Fruit fly (Drosophila melanogaster) whole organism, prepupa: Measurements from ENCODE around the gene snRNP-U1-C.

Experiments used
- CG11902 ChIP-seq: fragments of 200-800 bp; sonication (Bioruptor generic); optimal IDR thresholded peaks from 3 replicates; lab custom pipeline; 2016; ENCODE audit warnings: missing biosample characterization, missing genetic modification characterization
- CG3032 ChIP-seq: fragments of 200-800 bp; optimal IDR thresholded peaks from 2 replicates; lab custom pipeline; 2019; ENCODE audit warnings: missing biosample characterization, mild to moderate bottlenecking, missing genetic modification characterization, moderate library complexity
- CG32006 ChIP-seq: fragments of 200-800 bp; sonication (Bioruptor generic); optimal IDR thresholded peaks from 3 replicates; lab custom pipeline; 2017; ENCODE audit warnings: missing biosample characterization, mild to moderate bottlenecking, missing genetic modification characterization
- CG8319 ChIP-seq: fragments of 200-800 bp; sonication (Bioruptor generic); optimal IDR thresholded peaks from 3 replicates; lab custom pipeline; 2016; ENCODE audit warnings: missing biosample characterization, missing genetic modification characterization
- OdsH ChIP-seq: fragments of 200-800 bp; sonication (Bioruptor generic); optimal IDR thresholded peaks from 3 replicates; lab custom pipeline; 2016; ENCODE audit warnings: missing biosample characterization, missing genetic modification characterization
- pdm3 ChIP-seq: fragments of 200-800 bp; sonication (Bioruptor generic); optimal IDR thresholded peaks from 3 replicates; lab custom pipeline; 2016; ENCODE audit warnings: missing biosample characterization, missing genetic modification characterization

DNA sequence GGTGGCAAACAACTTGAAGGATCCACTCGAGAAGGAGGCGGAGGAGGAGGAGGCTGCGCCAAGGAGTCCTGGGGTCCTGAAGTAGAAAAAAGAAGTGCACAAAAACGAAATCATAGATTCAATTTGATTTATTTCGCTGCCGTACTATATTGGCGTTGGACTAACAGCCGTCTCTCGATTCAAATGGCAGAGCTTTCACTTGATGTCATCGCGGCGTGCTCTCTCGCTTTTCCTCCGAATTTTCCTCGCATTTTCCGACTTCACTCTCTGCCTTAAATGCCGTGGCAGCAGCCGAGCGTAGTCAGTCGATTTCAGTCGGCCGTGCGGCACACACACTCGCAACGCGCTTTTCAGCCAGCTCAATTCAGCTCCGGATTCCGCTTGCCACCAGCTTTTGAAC, 33.6 kb downstream of the snRNP-U1-C start, which contains the start of gene CG43732:
- no peak for TF ChIP-seq OdsH (GFP tag; lab: Kevin White, UChicago)
- TF ChIP-seq CG8319: no peak
- no peak for TF ChIP-seq pdm3 (GFP tag; lab: Kevin White, UChicago)
- no peak for TF ChIP-seq CG32006 (GFP tag; lab: Kevin White, UChicago)
- no peak for TF ChIP-seq CG3032 (tag; lab: Kevin White, UChicago)
- TF ChIP-seq CG11902 (GFP tag; lab: Kevin White, UChicago): no peak
